Worm (Caenorhabditis elegans): Measurements from ENCODE around the gene rip-1.
A peak's percentile ranks its signal among the peaks of the same experiment; 100 is the strongest.

The rip-1 gene

DNA sequence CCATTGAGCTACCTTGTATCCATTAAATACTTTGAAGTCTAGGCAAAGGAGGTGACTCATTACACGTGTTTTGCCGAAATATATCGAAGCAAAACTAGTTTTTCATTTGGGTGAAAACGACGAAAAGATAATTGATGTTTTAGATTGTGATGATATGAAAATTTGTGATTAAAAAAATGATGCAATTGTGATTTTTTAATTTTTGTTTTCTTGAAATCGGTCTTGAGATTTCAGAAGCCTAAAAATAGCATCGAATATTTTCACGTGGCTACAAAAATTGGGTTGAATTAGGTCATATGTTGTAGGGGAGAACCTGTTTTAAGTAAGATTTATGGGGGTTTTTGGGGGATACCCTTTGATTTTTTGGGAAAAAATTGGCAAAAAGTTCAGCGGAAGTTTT lies 32.0 kb upstream of the rip-1 start (continued):
- TF ChIP-seq zip-4 (GFP tag; optimal IDR thresholded peaks at IDR 0.05) (no peak), nhr-237 (tag; optimal IDR thresholded peaks at IDR 0.05) (no peak), ceh-63 (GFP tag; optimal IDR thresholded peaks at IDR 0.05) (no peak), aha-1 (tag; optimal IDR thresholded peaks at IDR 0.05) (no peak), ztf-11 (tag; optimal IDR thresholded peaks at IDR 0.05) (no peak), nhr-11 (tag; optimal IDR thresholded peaks at IDR 0.05) (no peak), dpl-1 (GFP tag; optimal IDR thresholded peaks at IDR 0.05) (no peak), ama-1 (optimal IDR thresholded peaks at IDR 0.05) (no peak), nhr-76 (tag; optimal IDR thresholded peaks at IDR 0.05) (no peak), ceh-8 (GFP tag; optimal IDR thresholded peaks at IDR 0.05) (no peak), aly-2 (tag; optimal IDR thresholded peaks at IDR 0.05) (no peak), F16B12.6 (tag; optimal IDR thresholded peaks at IDR 0.05) (no peak), ceh-90 (tag; optimal IDR thresholded peaks at IDR 0.05) (no peak), unc-98 (GFP tag; IDR thresholded peaks at IDR 0.05) (no peak), efl-1 (optimal IDR thresholded peaks at IDR 0.05) (no peak), efl-1 (GFP tag; optimal IDR thresholded peaks at IDR 0.05 in 1 of 2) (peak in 1 of 2 experiments; percentile 93), irx-1 (tag; optimal IDR thresholded peaks at IDR 0.05) (no peak), ceh-82 (tag; optimal IDR thresholded peaks at IDR 0.05) (no peak), blmp-1 (tag; optimal IDR thresholded peaks at IDR 0.05) (peak; percentile 23), nhr-77 (tag; optimal IDR thresholded peaks at IDR 0.05) (no peak), C04F5.9 (tag; optimal IDR thresholded peaks at IDR 0.05) (no peak), sox-4 (tag; optimal IDR thresholded peaks at IDR 0.05) (no peak), nhr-47 (tag; optimal IDR thresholded peaks at IDR 0.05) (no peak), lin-39 (tag; optimal IDR thresholded peaks at IDR 0.05) (no peak), lin-14 (GFP tag; optimal IDR thresholded peaks at IDR 0.05) (peak; percentile 9)

DNA sequence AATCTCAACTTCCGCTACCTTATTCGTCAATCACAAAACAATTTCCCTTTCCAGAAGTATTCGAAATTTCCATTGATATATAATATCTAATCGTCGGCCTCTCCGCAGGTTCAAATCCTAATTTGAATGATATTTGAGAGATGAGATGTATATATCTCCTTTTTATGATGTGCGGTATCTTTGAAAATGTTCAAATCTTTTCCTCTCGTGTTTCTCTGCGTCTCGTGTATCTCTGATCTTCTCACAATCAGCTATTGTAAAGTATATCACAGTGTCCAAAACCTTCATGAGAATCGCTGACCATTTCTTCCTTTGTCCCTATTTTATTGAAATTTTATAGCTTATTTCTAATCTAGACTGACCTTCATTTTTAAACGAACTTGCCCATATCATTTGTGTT lies 31.2 kb upstream of the rip-1 start:
- TF ChIP-seq blmp-1 (tag; optimal IDR thresholded peaks at IDR 0.05), result peak; percentile 48
- no peak for TF ChIP-seq unc-98 (GFP tag; IDR thresholded peaks at IDR 0.05)
- no peak for TF ChIP-seq nhr-77 (tag; optimal IDR thresholded peaks at IDR 0.05)
- peak; percentile 3 for TF ChIP-seq lin-14 (GFP tag; optimal IDR thresholded peaks at IDR 0.05)
- TF ChIP-seq elt-3 (tag; optimal IDR thresholded peaks at IDR 0.05), result peak in 4 of 6 experiments; percentile 11 to 59 (median 32)
- peak; percentile 73 for TF ChIP-seq nhr-85 (tag)
- no peak for TF ChIP-seq nhr-20 (tag; optimal IDR thresholded peaks at IDR 0.05)
- no peak for TF ChIP-seq swsn-7 (tag; optimal IDR thresholded peaks at IDR 0.05)
- TF ChIP-seq zip-4 (GFP tag; optimal IDR thresholded peaks at IDR 0.05), result no peak
- no peak for TF ChIP-seq unc-62 (GFP tag; optimal IDR thresholded peaks at IDR 0.05)
- TF ChIP-seq lin-39 (tag; optimal IDR thresholded peaks at IDR 0.05), result no peak
- TF ChIP-seq unc-86 (tag; optimal IDR thresholded peaks at IDR 0.05), result no peak
- no peak for TF ChIP-seq ama-1 (optimal IDR thresholded peaks at IDR 0.05)
- TF ChIP-seq alr-1 (tag; optimal IDR thresholded peaks at IDR 0.05; ENCODE audit: borderline replicate concordance), result no peak
- TF ChIP-seq nhr-237 (tag; optimal IDR thresholded peaks at IDR 0.05), result no peak
- no peak for TF ChIP-seq hlh-17 (GFP tag; optimal IDR thresholded peaks at IDR 0.05; ENCODE audit: borderline replicate concordance)
- no peak for TF ChIP-seq vab-15 (tag; optimal IDR thresholded peaks at IDR 0.05)

DNA sequence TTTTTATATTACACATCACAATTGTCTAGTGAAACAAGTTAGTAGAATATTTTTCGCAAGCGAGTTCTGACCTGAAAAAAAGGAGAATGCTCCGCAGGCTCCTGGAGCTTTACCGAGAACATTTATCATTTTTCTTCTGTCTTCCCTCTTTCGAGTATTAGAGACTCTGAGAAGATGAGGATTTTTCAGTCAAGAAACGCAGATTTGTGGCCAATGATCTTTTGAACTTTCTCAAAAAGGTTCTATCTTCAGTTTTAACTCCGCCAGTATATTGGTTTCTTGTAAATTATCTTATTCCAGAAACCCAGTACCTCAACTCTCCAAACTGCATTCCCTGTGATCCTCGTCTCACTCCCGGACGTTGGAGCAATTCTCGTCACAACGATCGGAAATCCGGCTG lies 27.1 kb upstream of the rip-1 start, which contains the start of gene K10G9.2:
Gene K10G9.2 (plus strand): TSS at position 301 of the 400 bp plus-strand sequence.
- no peak for TF ChIP-seq unc-62 (GFP tag; optimal IDR thresholded peaks at IDR 0.05)
- no peak for TF ChIP-seq alr-1 (tag; optimal IDR thresholded peaks at IDR 0.05; ENCODE audit: borderline replicate concordance)
- TF ChIP-seq vab-15 (tag; optimal IDR thresholded peaks at IDR 0.05), result no peak
- TF ChIP-seq mab-9 (GFP tag; IDR thresholded peaks at IDR 0.05), result no peak

DNA sequence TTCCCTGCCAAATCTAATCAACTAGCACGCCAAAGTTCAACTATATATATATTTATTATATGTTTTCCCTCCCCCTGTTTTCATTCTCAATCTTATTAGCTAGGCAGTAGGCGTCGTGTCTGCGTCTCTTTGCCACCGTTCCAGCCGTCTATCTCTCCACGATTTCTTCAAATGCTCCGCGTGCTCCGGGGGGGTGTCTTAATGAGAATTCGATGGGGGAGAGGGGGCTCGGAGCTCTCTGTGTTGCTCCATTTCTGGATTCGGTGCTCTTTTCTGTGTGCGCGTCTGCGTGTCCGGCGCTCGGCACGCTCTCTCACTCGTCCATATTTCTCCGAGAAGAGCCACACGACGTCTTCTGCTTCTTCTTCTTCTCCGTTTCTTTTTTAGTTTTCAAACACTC lies 25.7 kb upstream of the rip-1 start:
- TF ChIP-seq tlp-1 (tag; optimal IDR thresholded peaks at IDR 0.05) (no peak), dsc-1 (tag; optimal IDR thresholded peaks at IDR 0.05) (peak; percentile 77), C34B4.2 (tag; optimal IDR thresholded peaks at IDR 0.05) (no peak), C16A3.4 (tag; optimal IDR thresholded peaks at IDR 0.05) (no peak), dpl-1 (GFP tag; optimal IDR thresholded peaks at IDR 0.05) (peak in 2 of 3 experiments; percentile 25 to 33), nhr-47 (tag; optimal IDR thresholded peaks at IDR 0.05) (peak; percentile 73), aha-1 (tag; optimal IDR thresholded peaks at IDR 0.05) (no peak), nhr-71 (tag; optimal IDR thresholded peaks at IDR 0.05) (peak; percentile 80), efl-1 (optimal IDR thresholded peaks at IDR 0.05) (peak; percentile 43 to 45), efl-1 (GFP tag; optimal IDR thresholded peaks at IDR 0.05 in 1 of 2) (peak in 1 of 2 experiments; percentile 35), vab-15 (tag; optimal IDR thresholded peaks at IDR 0.05) (no peak), fkh-8 (tag; optimal IDR thresholded peaks at IDR 0.05) (peak; percentile 91), swsn-7 (tag; optimal IDR thresholded peaks at IDR 0.05) (peak; percentile 69), nhr-84 (tag; optimal IDR thresholded peaks at IDR 0.05) (no peak), tbx-2 (tag; optimal IDR thresholded peaks at IDR 0.05) (peak; percentile 68), snpc-4 (tag; optimal IDR thresholded peaks at IDR 0.05) (peak; percentile 16), mep-1 (tag; optimal IDR thresholded peaks at IDR 0.05) (peak; percentile 13), rnt-1 (tag; optimal IDR thresholded peaks at IDR 0.05) (peak; percentile 28), unc-98 (GFP tag; IDR thresholded peaks at IDR 0.05) (no peak), lsy-2 (tag; optimal IDR thresholded peaks at IDR 0.05) (peak; percentile 48 to 65), nhr-77 (tag; optimal IDR thresholded peaks at IDR 0.05) (no peak)
